Fruit fly (Drosophila melanogaster): ENCODE measurements around the gene Ubr3.

Ubr3 gene

DNA sequence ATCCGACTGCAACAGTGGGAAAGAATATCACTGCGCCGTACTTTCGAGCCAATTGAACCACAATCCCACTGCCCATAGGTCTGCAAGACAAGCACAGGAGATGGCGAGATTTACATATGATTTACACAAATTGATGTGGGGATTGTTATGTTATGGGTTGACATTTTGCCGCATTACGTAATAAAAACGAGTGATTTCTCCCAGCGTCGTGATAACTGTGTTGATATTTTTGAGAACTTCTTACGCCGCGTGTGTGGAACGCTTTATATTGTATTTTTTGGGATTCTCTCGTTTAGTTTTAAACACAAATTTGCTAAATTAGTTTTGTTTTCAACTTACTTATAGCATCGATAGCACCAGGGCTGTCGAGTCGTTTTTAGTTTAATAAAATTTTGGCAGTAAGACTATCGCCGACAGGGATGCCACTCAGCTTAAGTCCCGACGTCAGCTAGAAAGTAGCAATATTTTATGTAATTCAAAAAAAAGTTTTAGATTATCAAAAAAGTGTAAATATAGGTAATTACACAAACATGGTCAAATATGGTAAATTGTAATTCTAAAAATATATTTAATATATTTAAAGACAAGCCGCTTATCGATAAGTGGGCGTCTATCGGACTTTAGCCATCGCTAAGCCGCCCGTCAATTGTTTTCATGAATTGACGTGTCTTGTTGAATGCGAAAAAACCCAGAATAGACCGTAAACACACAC is 42.1 kb upstream of the Ubr3 start, which contains the start of the genes CG45089, ND-MNLL and p115 (continued):
- TF ChIP-seq CG6854 (GFP tag; optimal IDR thresholded peaks at IDR 0.05) (no peak), CG4617 (GFP tag; optimal IDR thresholded peaks at IDR 0.05; ENCODE audit: borderline replicate concordance) (peak; percentile 56), CG30403 (GFP tag; optimal IDR thresholded peaks at IDR 0.05) (peak; percentile 75), bcd (GFP tag; optimal IDR thresholded peaks at IDR 0.05) (peak; percentile 35), phol (tag; optimal IDR thresholded peaks at IDR 0.05) (peak; percentile 69), seq (GFP tag; IDR thresholded peaks at IDR 0.05) (peak; percentile 31; the same call in 1 of the 2 replicates), CG12769 (tag; optimal IDR thresholded peaks at IDR 0.05) (no peak), CG13894 (tag; optimal IDR thresholded peaks at IDR 0.05) (peak; percentile 72), pita (GFP tag; optimal IDR thresholded peaks at IDR 0.05) (no peak), Nf-YB (GFP tag; optimal IDR thresholded peaks at IDR 0.05) (peak; percentile 19), CG2202 (tag; optimal IDR thresholded peaks at IDR 0.05) (no peak), CG16863 (GFP tag; optimal IDR thresholded peaks at IDR 0.05) (no peak), CG15514 (GFP tag; optimal IDR thresholded peaks at IDR 0.05) (peak; percentile 66), CG12299 (tag; optimal IDR thresholded peaks at IDR 0.05) (no peak), ro (GFP tag; IDR thresholded peaks at IDR 0.05) (no peak), bigmax (GFP tag; optimal IDR thresholded peaks at IDR 0.05) (no peak), CG12104 (GFP tag; optimal IDR thresholded peaks at IDR 0.05) (no peak), jumu (GFP tag; optimal IDR thresholded peaks at IDR 0.05) (no peak), grau (tag; optimal IDR thresholded peaks at IDR 0.05) (peak; percentile 61), Dip3 (GFP tag; optimal IDR thresholded peaks at IDR 0.05) (peak; percentile 26), danr (GFP tag; IDR thresholded peaks at IDR 0.05) (no peak), Gug (GFP tag; IDR thresholded peaks at IDR 0.05) (peak; percentile 56; the same call in 1 of the 4 replicates), dmrt99B (tag; optimal IDR thresholded peaks at IDR 0.05) (peak; percentile 36), CG6175 (GFP tag; IDR thresholded peaks at IDR 0.05) (no peak), jing (GFP tag; optimal IDR thresholded peaks at IDR 0.05) (no peak), slbo (GFP tag; IDR thresholded peaks at IDR 0.05) (peak; percentile 73), CG10274 (GFP tag; optimal IDR thresholded peaks at IDR 0.05) (no peak), fu2 (GFP tag; optimal IDR thresholded peaks at IDR 0.05) (peak; percentile 20), ci (GFP tag; IDR thresholded peaks at IDR 0.05) (no peak), BEAF-32 (GFP tag; optimal IDR thresholded peaks at IDR 0.05) (peak; percentile 75), gcm (GFP tag; optimal IDR thresholded peaks at IDR 0.05) (peak; percentile 46), CG30020 (tag; optimal IDR thresholded peaks at IDR 0.05) (peak; percentile 67), CG9876 (GFP tag; optimal IDR thresholded peaks at IDR 0.05) (no peak), kni (GFP tag; optimal IDR thresholded peaks at IDR 0.05) (no peak), CG10959 (GFP tag; IDR thresholded peaks at IDR 0.05) (no peak), Optix (GFP tag; IDR thresholded peaks at IDR 0.05) (0 out of 3 replicates have a peak, but pooled peaks have one; percentile 18), da (GFP tag; optimal IDR thresholded peaks at IDR 0.05) (no peak), CG11398 (GFP tag; optimal IDR thresholded peaks at IDR 0.05) (no peak), cas (GFP tag; IDR thresholded peaks at IDR 0.05) (peak; percentile 55; the same call in 1 of the 2 replicates), CG30431 (GFP tag; optimal IDR thresholded peaks at IDR 0.05) (no peak), CG11456 (GFP tag; IDR thresholded peaks at IDR 0.05) (peak; percentile 16; the same call in 1 of the 3 replicates), CG16779 (GFP tag; IDR thresholded peaks at IDR 0.05) (no peak), usp (GFP tag; optimal IDR thresholded peaks at IDR 0.05) (no peak), crc (GFP tag; optimal IDR thresholded peaks at IDR 0.05) (no peak), zf30C (GFP tag; optimal IDR thresholded peaks at IDR 0.05) (no peak), CG32767 (GFP tag; IDR thresholded peaks at IDR 0.05) (no peak), fd102C (GFP tag; optimal IDR thresholded peaks at IDR 0.05) (no peak), CG7963 (GFP tag; IDR thresholded peaks at IDR 0.05; ENCODE audit: partially characterized antibody) (0 out of 3 replicates have a peak, but pooled peaks have one; percentile 14), gsb-n (tag; optimal IDR thresholded peaks at IDR 0.05) (peak; percentile 6), CG7987 (GFP tag; optimal IDR thresholded peaks at IDR 0.05) (no peak)

Data from whole organism, embryonic.